Fruit fly (Drosophila melanogaster): ENCODE results near the gene CG17991.

The CG17991 gene

dm6 chr3R:27237980-27238379 is 3.1 kb upstream of the CG17991 start (continued):
- peak; percentile 82 for TF ChIP-seq wek (GFP tag; optimal IDR thresholded peaks at IDR 0.05)
- TF ChIP-seq CG3995 (GFP tag; optimal IDR thresholded peaks at IDR 0.05): peak; percentile 73
- TF ChIP-seq CG5180 (GFP tag; optimal IDR thresholded peaks at IDR 0.05): no peak
- peak; percentile 7 for TF ChIP-seq ewg (GFP tag; optimal IDR thresholded peaks at IDR 0.05)
- no peak for TF ChIP-seq Ssrp (tag; optimal IDR thresholded peaks at IDR 0.05)
- TF ChIP-seq Opbp (GFP tag; IDR thresholded peaks at IDR 0.05; ENCODE audit: partially characterized antibody): no peak
- TF ChIP-seq CG1832 (GFP tag; optimal IDR thresholded peaks at IDR 0.05): no peak
- TF ChIP-seq CG10366 (GFP tag; IDR thresholded peaks at IDR 0.05): no peak
- TF ChIP-seq MBD-R2 (GFP tag; IDR thresholded peaks at IDR 0.05): peak; percentile 52; the same call in 1 of the 2 replicates
- peak; percentile 96 for TF ChIP-seq onecut (GFP tag; IDR thresholded peaks at IDR 0.05)

dm6 chr3R:27238438-27239301 is 2.4 kb upstream of the CG17991 start, which contains the start of the genes CG31064 and PolA2:
Gene CG31064, minus strand, starts transcription at chr3R:27239085.
Gene PolA2, plus strand, starts transcription at chr3R:27239163.
- TF ChIP-seq phol (tag; optimal IDR thresholded peaks at IDR 0.05) (peak; percentile 8), jing (GFP tag; optimal IDR thresholded peaks at IDR 0.05) (no peak), CG11695 (GFP tag; IDR thresholded peaks at IDR 0.05) (0 out of 3 replicates have a peak, but pooled peaks have one; percentile 26), chn (GFP tag; optimal IDR thresholded peaks at IDR 0.05) (no peak), CG31441 (GFP tag; IDR thresholded peaks at IDR 0.05) (peak; percentile 69), sna (GFP tag; IDR thresholded peaks at IDR 0.05; ENCODE audit: partially characterized antibody) (peak; percentile 73; the same call in 1 of the 2 replicates), amos (GFP tag; IDR thresholded peaks at IDR 0.05; ENCODE audit: partially characterized antibody) (peak; percentile 81), CG12155 (GFP tag; optimal IDR thresholded peaks at IDR 0.05) (peak; percentile 8), Dad (GFP tag; optimal IDR thresholded peaks at IDR 0.05) (peak; percentile 17), Kr (GFP tag; optimal IDR thresholded peaks at IDR 0.05) (no peak), CG34224 (GFP tag; IDR thresholded peaks at IDR 0.05; ENCODE audit: partially characterized antibody) (peak; percentile 89), ara (GFP tag; IDR thresholded peaks at IDR 0.05) (0 out of 2 replicates have a peak, but pooled peaks have one; percentile 35), CG4854 (GFP tag; optimal IDR thresholded peaks at IDR 0.05) (no peak), crp (GFP tag; optimal IDR thresholded peaks at IDR 0.05) (peak; percentile 89 to 97), D (optimal IDR thresholded peaks at IDR 0.05) (no peak), D (GFP tag; optimal IDR thresholded peaks at IDR 0.05) (no peak), kni (GFP tag; optimal IDR thresholded peaks at IDR 0.05) (peak; percentile 26), p53 (GFP tag; optimal IDR thresholded peaks at IDR 0.05) (no peak), CG12071 (GFP tag; optimal IDR thresholded peaks at IDR 0.05) (no peak), hb (GFP tag; IDR thresholded peaks at IDR 0.05; ENCODE audit: partially characterized antibody) (peak; percentile 89), pzg (GFP tag; optimal IDR thresholded peaks at IDR 0.05) (peak; percentile 95), ind (GFP tag; optimal IDR thresholded peaks at IDR 0.05) (no peak), YL-1 (GFP tag; optimal IDR thresholded peaks at IDR 0.05) (peak; percentile 49), CG15514 (GFP tag; optimal IDR thresholded peaks at IDR 0.05) (peak; percentile 88), ci (GFP tag; IDR thresholded peaks at IDR 0.05) (peak; percentile 66; the same call in 2 of the 3 replicates), Xrp1 (GFP tag; IDR thresholded peaks at IDR 0.05) (peak; percentile 29; the same call in 1 of the 2 replicates), HmgZ (tag; optimal IDR thresholded peaks at IDR 0.05) (peak; percentile 71), CG6683 (GFP tag; optimal IDR thresholded peaks at IDR 0.05) (no peak), CG33557 (GFP tag; optimal IDR thresholded peaks at IDR 0.05) (no peak), HLH3B (GFP tag; IDR thresholded peaks at IDR 0.05) (no peak), Bgb (GFP tag; IDR thresholded peaks at IDR 0.05; ENCODE audit: partially characterized antibody) (peak; percentile 86), CG3995 (GFP tag; optimal IDR thresholded peaks at IDR 0.05) (peak; percentile 100), Sry-δ (GFP tag; optimal IDR thresholded peaks at IDR 0.05) (peak; percentile 94), caup (GFP tag; optimal IDR thresholded peaks at IDR 0.05; ENCODE audit: severe bottlenecking) (peak; percentile 2), CrebB (tag; optimal IDR thresholded peaks at IDR 0.05) (peak; percentile 42), CG14860 (GFP tag; IDR thresholded peaks at IDR 0.05; ENCODE audit: partially characterized antibody) (peak; percentile 79; the same call in 2 of the 3 replicates), pum (GFP tag; optimal IDR thresholded peaks at IDR 0.05) (peak; percentile 28)
